Worm (Caenorhabditis elegans): ENCODE measurements around the gene H34I24.1.

H34I24.1 gene

ce11 chrIII:2858334-2858733 is 11.5 kb downstream of the H34I24.1 start:
- TF ChIP-seq nhr-28 (tag; optimal IDR thresholded peaks at IDR 0.05) (no peak), skn-1 (tag; optimal IDR thresholded peaks at IDR 0.05) (no peak)

ce11 chrIII:2864669-2865068 is 17.8 kb downstream of the H34I24.1 start:
- no peak for TF ChIP-seq ceh-28 (tag; optimal IDR thresholded peaks at IDR 0.05)
- peak; percentile 93 for TF ChIP-seq nfya-1 (tag; optimal IDR thresholded peaks at IDR 0.05; ENCODE audit: insufficient read depth)
- no peak for TF ChIP-seq daf-12 (tag; optimal IDR thresholded peaks at IDR 0.05)
- no peak for TF ChIP-seq nhr-77 (tag; optimal IDR thresholded peaks at IDR 0.05)

ce11 chrIII:2866597-2866996 is 19.8 kb downstream of the H34I24.1 start:
- no peak for TF ChIP-seq hmg-11 (tag; optimal IDR thresholded peaks at IDR 0.05)
- no peak for TF ChIP-seq ceh-9 (tag; optimal IDR thresholded peaks at IDR 0.05)
- TF ChIP-seq fkh-2 (tag; optimal IDR thresholded peaks at IDR 0.05): no peak
- no peak for TF ChIP-seq ceh-82 (tag; optimal IDR thresholded peaks at IDR 0.05)
- no peak for TF ChIP-seq ceh-16 (tag; optimal IDR thresholded peaks at IDR 0.05)
- TF ChIP-seq lin-15B (tag; optimal IDR thresholded peaks at IDR 0.05): no peak
- no peak for TF ChIP-seq pqm-1 (tag; optimal IDR thresholded peaks at IDR 0.05)
- TF ChIP-seq ceh-28 (tag; optimal IDR thresholded peaks at IDR 0.05): no peak
- no peak for TF ChIP-seq nfya-1 (tag; optimal IDR thresholded peaks at IDR 0.05; ENCODE audit: insufficient read depth)
- no peak for TF ChIP-seq ZK546.5 (tag; optimal IDR thresholded peaks at IDR 0.05)
- TF ChIP-seq jun-1 (tag; optimal IDR thresholded peaks at IDR 0.05): no peak
- TF ChIP-seq nhr-237 (tag; optimal IDR thresholded peaks at IDR 0.05): no peak
- no peak for TF ChIP-seq zag-1 (tag; optimal IDR thresholded peaks at IDR 0.05)
- no peak for TF ChIP-seq fkh-10 (GFP tag; optimal IDR thresholded peaks at IDR 0.05)
- TF ChIP-seq mml-1 (tag; optimal IDR thresholded peaks at IDR 0.05): no peak
- no peak for TF ChIP-seq nhr-11 (tag; optimal IDR thresholded peaks at IDR 0.05)

- TF ChIP-seq pqm-1 (tag; optimal IDR thresholded peaks at IDR 0.05) (no peak), ama-1 (optimal IDR thresholded peaks at IDR 0.05) (no peak), skn-1 (tag; optimal IDR thresholded peaks at IDR 0.05) (no peak), nfya-1 (tag; optimal IDR thresholded peaks at IDR 0.05; ENCODE audit: insufficient read depth) (peak; percentile 56), nhr-77 (tag; optimal IDR thresholded peaks at IDR 0.05) (no peak)
Measured at ce11 chrIII:2868416-2868815, 21.6 kb downstream of the H34I24.1 start.

ce11 chrIII:2869033-2869432 is 22.2 kb downstream of the H34I24.1 start:
- TF ChIP-seq nhr-67 (tag; optimal IDR thresholded peaks at IDR 0.05): no peak
- TF ChIP-seq nhr-23 (tag; optimal IDR thresholded peaks at IDR 0.05): peak; percentile 21
- peak in 1 of 3 experiments; percentile 16 for TF ChIP-seq elt-3 (tag; optimal IDR thresholded peaks at IDR 0.05)

ce11 chrIII:2869512-2869911 is 22.7 kb downstream of the H34I24.1 start:
- peak; percentile 49 for TF ChIP-seq pqm-1 (tag; optimal IDR thresholded peaks at IDR 0.05)
- no peak for TF ChIP-seq ceh-82 (tag; optimal IDR thresholded peaks at IDR 0.05)
- TF ChIP-seq elt-2 (tag; optimal IDR thresholded peaks at IDR 0.05): peak; percentile 69
- TF ChIP-seq mdl-1 (tag; optimal IDR thresholded peaks at IDR 0.05): no peak
- TF ChIP-seq snpc-4 (tag; optimal IDR thresholded peaks at IDR 0.05): no peak
- no peak for TF ChIP-seq nhr-76 (tag; optimal IDR thresholded peaks at IDR 0.05)
- TF ChIP-seq pha-4 (tag; optimal IDR thresholded peaks at IDR 0.05): peak; percentile 67
- TF ChIP-seq skn-1 (tag; optimal IDR thresholded peaks at IDR 0.05): peak; percentile 27

ce11 chrIII:2870228-2870627 is 23.4 kb downstream of the H34I24.1 start:
- TF ChIP-seq nhr-11 (tag; optimal IDR thresholded peaks at IDR 0.05): no peak
- peak; percentile 94 for TF ChIP-seq elt-2 (tag; optimal IDR thresholded peaks at IDR 0.05)
- peak; percentile 11 for TF ChIP-seq jun-1 (tag; optimal IDR thresholded peaks at IDR 0.05)
- peak; percentile 37 for TF ChIP-seq pha-4 (tag; optimal IDR thresholded peaks at IDR 0.05)
- no peak for TF ChIP-seq nhr-237 (tag; optimal IDR thresholded peaks at IDR 0.05)
- TF ChIP-seq egl-5 (tag; optimal IDR thresholded peaks at IDR 0.05): no peak
- TF ChIP-seq unc-62 (GFP tag; optimal IDR thresholded peaks at IDR 0.05): no peak
- no peak for TF ChIP-seq zag-1 (tag; optimal IDR thresholded peaks at IDR 0.05)
- TF ChIP-seq pqm-1 (tag; optimal IDR thresholded peaks at IDR 0.05): peak; percentile 86

Measured in whole organism, L3 larva.